Worm (Caenorhabditis elegans) whole organism, L1 larva: ENCODE measurements around the gene C10C6.3.

Experiments used
- C16A3.4 ChIP-seq: fragments of 150-350 bp; optimal IDR thresholded peaks from 2 replicates; lab custom pipeline; 2014; ENCODE audit warnings: missing biosample characterization, missing genetic modification characterization
- Y116A8C.19 ChIP-seq: sonication (generic microtip); optimal IDR thresholded peaks from 2 replicates; lab custom pipeline; 2016; ENCODE audit warnings: missing compliant biosample characterization, missing genetic modification characterization, borderline replicate concordance
- alr-1 ChIP-seq: fragments of 200-800 bp; sonication (Bioruptor generic); optimal IDR thresholded peaks from 2 replicates; lab custom pipeline; 2018; ENCODE audit warnings: borderline replicate concordance, mild to moderate bottlenecking, missing genetic modification characterization, missing compliant biosample characterization
- blmp-1 ChIP-seq: fragments of 150-350 bp; optimal IDR thresholded peaks from 2 replicates; lab custom pipeline; 2014; ENCODE audit warnings: missing biosample characterization, missing genetic modification characterization
- ceh-8 ChIP-seq: fragments of 200-800 bp; sonication (Bioruptor generic); optimal IDR thresholded peaks from 2 replicates; lab custom pipeline; 2018; ENCODE audit warnings: mild to moderate bottlenecking, missing genetic modification characterization, moderate library complexity, missing compliant biosample characterization
- dpl-1 ChIP-seq, 3 experiments: fragments of 150-350 bp in 2 of 3; sonication (generic microtip) in 1 of 3; optimal IDR thresholded peaks; 2 replicates each; lab custom pipeline; 2014 to 2017; ENCODE audit warnings: missing biosample characterization in 3 of 3, missing genetic modification characterization in 3 of 3, missing genetic modification reagents in 3 of 3
- dsc-1 ChIP-seq: sonication (generic microtip); optimal IDR thresholded peaks from 2 replicates; lab custom pipeline; 2016; ENCODE audit warnings: mild to moderate bottlenecking, missing genetic modification characterization, missing compliant biosample characterization
- efl-1 ChIP-seq, 4 experiments: fragments of 150-350 bp; optimal IDR thresholded peaks in 3 of 4; peaks in 1 of 4; 1 replicate in 1 of 4; 2 replicates in 3 of 4; lab custom pipeline; 2014; ENCODE audit warnings: missing biosample characterization in 2 of 4, missing genetic modification characterization in 2 of 4, missing genetic modification reagents in 2 of 4
- efl-3 ChIP-seq: fragments of 200-800 bp; sonication (Bioruptor generic); optimal IDR thresholded peaks from 2 replicates; lab custom pipeline; 2018; ENCODE audit warnings: mild to moderate bottlenecking, missing genetic modification characterization, missing compliant biosample characterization
- egl-13 ChIP-seq: sonication (generic microtip); optimal IDR thresholded peaks from 2 replicates; lab custom pipeline; 2016; ENCODE audit warnings: missing genotype, missing genetic modification reagents, missing genetic modification characterization, missing compliant biosample characterization
- egl-27 ChIP-seq, 2 experiments: fragments of 150-350 bp in 1 of 2; sonication (generic microtip); optimal IDR thresholded peaks; 3 replicates each; lab custom pipeline; 2017 to 2018; ENCODE audit warnings: missing biosample characterization in 2 of 2, missing genetic modification characterization in 2 of 2, missing genetic modification reagents in 2 of 2
- elt-2 ChIP-seq: sonication (generic microtip); optimal IDR thresholded peaks from 2 replicates; lab custom pipeline; 2016; ENCODE audit warnings: missing genetic modification characterization, mild to moderate bottlenecking, inconsistent platforms, missing compliant biosample characterization, missing genetic modification reagents
- elt-3 ChIP-seq, 6 experiments: fragments of 150-350 bp in 1 of 6; sonication (generic microtip); optimal IDR thresholded peaks; 2 replicates each; lab custom pipeline; 2017 to 2018; ENCODE audit warnings: missing biosample characterization in 6 of 6, missing genetic modification characterization in 6 of 6, inconsistent platforms in 1 of 6
- fos-1 ChIP-seq: fragments of 150-350 bp; optimal IDR thresholded peaks from 2 replicates; lab custom pipeline; 2014; ENCODE audit warnings: missing biosample characterization, missing genetic modification characterization
- grh-1 ChIP-seq: fragments of 200-800 bp; sonication (Bioruptor generic); IDR thresholded peaks from 2 replicates; pipeline ENCODE4 v1.3.6; 2022; ENCODE audit warnings: missing genetic modification reagents, missing genetic modification characterization, missing compliant biosample characterization
- isw-1 ChIP-seq: fragments of 200-800 bp; sonication (Bioruptor generic); IDR thresholded peaks from 2 replicates; pipeline ENCODE4 v1.3.6; 2022; ENCODE audit warnings: missing genetic modification characterization, missing compliant biosample characterization
- jun-1 ChIP-seq: fragments of 150-350 bp; optimal IDR thresholded peaks from 2 replicates; lab custom pipeline; 2014; ENCODE audit warnings: missing biosample characterization, missing genetic modification reagents, missing genetic modification characterization
- lin-13 ChIP-seq: fragments of 150-350 bp; optimal IDR thresholded peaks from 2 replicates; lab custom pipeline; 2014; ENCODE audit warnings: missing biosample characterization, missing genetic modification reagents, missing genetic modification characterization
- lin-14 ChIP-seq: fragments of 200-800 bp; sonication (Bioruptor generic); optimal IDR thresholded peaks from 2 replicates; lab custom pipeline; 2018; ENCODE audit warnings: mild to moderate bottlenecking, missing genetic modification characterization, moderate library complexity, missing compliant biosample characterization
- lin-35 ChIP-seq, 2 experiments: fragments of 150-350 bp; optimal IDR thresholded peaks; 2 replicates each; lab custom pipeline; 2014; ENCODE audit warnings: missing biosample characterization in 2 of 2, missing genetic modification characterization in 2 of 2, missing genetic modification reagents in 2 of 2
- lin-39 ChIP-seq: fragments of 150-350 bp; optimal IDR thresholded peaks from 2 replicates; lab custom pipeline; 2014; ENCODE audit warnings: missing biosample characterization, missing genetic modification reagents, missing genetic modification characterization
- lir-3 ChIP-seq: sonication (generic microtip); optimal IDR thresholded peaks from 2 replicates; lab custom pipeline; 2016; ENCODE audit warnings: mild to moderate bottlenecking, missing genetic modification characterization, moderate library complexity, missing compliant biosample characterization; ENCODE audit not compliant: poor library complexity
- lsy-2 ChIP-seq, 2 experiments: fragments of 150-350 bp; optimal IDR thresholded peaks; 2 replicates each; lab custom pipeline; 2014; ENCODE audit warnings: missing biosample characterization in 2 of 2, missing genetic modification characterization in 2 of 2
- mdl-1 ChIP-seq, 2 experiments: fragments of 150-350 bp; optimal IDR thresholded peaks; 2 replicates each; lab custom pipeline; 2014 to 2017; ENCODE audit warnings: missing biosample characterization in 2 of 2, missing genetic modification characterization in 2 of 2, inconsistent platforms in 1 of 2
- mep-1 ChIP-seq: fragments of 150-350 bp; optimal IDR thresholded peaks from 2 replicates; lab custom pipeline; 2014; ENCODE audit warnings: missing biosample characterization, missing genetic modification characterization
- nhr-11 ChIP-seq: fragments of 150-350 bp; optimal IDR thresholded peaks from 2 replicates; lab custom pipeline; 2014; ENCODE audit warnings: missing biosample characterization, missing genetic modification characterization
- nhr-19 ChIP-seq: fragments of 200-800 bp; sonication (Bioruptor generic); conservative IDR thresholded peaks from 2 replicates; pipeline ENCODE4 v1.3.6; 2022; ENCODE audit warnings: missing genetic modification characterization, missing compliant biosample characterization
- nhr-20 ChIP-seq: sonication (generic microtip); optimal IDR thresholded peaks from 2 replicates; lab custom pipeline; 2016; ENCODE audit warnings: mild to moderate bottlenecking, missing genetic modification characterization, missing compliant biosample characterization
- nhr-237 ChIP-seq: fragments of 150-350 bp; optimal IDR thresholded peaks from 2 replicates; lab custom pipeline; 2014; ENCODE audit warnings: missing biosample characterization, missing genetic modification characterization
- nhr-47 ChIP-seq: sonication (generic microtip); optimal IDR thresholded peaks from 2 replicates; lab custom pipeline; 2016; ENCODE audit warnings: mild to moderate bottlenecking, missing genetic modification characterization, moderate library complexity, missing compliant biosample characterization
- nhr-71 ChIP-seq: sonication (generic microtip); optimal IDR thresholded peaks from 2 replicates; lab custom pipeline; 2016; ENCODE audit warnings: mild to moderate bottlenecking, missing genetic modification characterization, moderate library complexity, missing compliant biosample characterization
- nhr-77 ChIP-seq: fragments of 150-350 bp; optimal IDR thresholded peaks from 2 replicates; lab custom pipeline; 2014; ENCODE audit warnings: missing biosample characterization, missing genetic modification characterization
- nhr-84 ChIP-seq: sonication (generic microtip); optimal IDR thresholded peaks from 2 replicates; lab custom pipeline; 2017; ENCODE audit warnings: missing biosample characterization, missing genetic modification characterization
- nhr-85 ChIP-seq: sonication (generic microtip); peaks from one replicate; lab custom pipeline; 2016; ENCODE audit warnings: missing genetic modification characterization, inconsistent platforms, missing compliant biosample characterization
- nhr-90 ChIP-seq: sonication (generic microtip); optimal IDR thresholded peaks from 2 replicates; lab custom pipeline; 2016; ENCODE audit warnings: mild to moderate bottlenecking, missing genetic modification characterization, missing compliant biosample characterization; ENCODE audit not compliant: poor library complexity
- pag-3 ChIP-seq: sonication (generic microtip); optimal IDR thresholded peaks from 2 replicates; lab custom pipeline; 2017; ENCODE audit warnings: missing genetic modification characterization, mild to moderate bottlenecking, missing compliant biosample characterization, antibody characterized with exemption, borderline replicate concordance; ENCODE audit not compliant: insufficient read depth
- pax-3 ChIP-seq: fragments of 200-800 bp; sonication (Bioruptor generic); optimal IDR thresholded peaks from 2 replicates; lab custom pipeline; 2018; ENCODE audit warnings: mild to moderate bottlenecking, missing genetic modification characterization, moderate library complexity, missing compliant biosample characterization
- pqm-1 ChIP-seq: sonication (generic microtip); optimal IDR thresholded peaks from 3 replicates; lab custom pipeline; 2017; ENCODE audit warnings: missing biosample characterization, missing genetic modification characterization
- rnt-1 ChIP-seq: sonication (generic microtip); optimal IDR thresholded peaks from 2 replicates; lab custom pipeline; 2016; ENCODE audit warnings: mild to moderate bottlenecking, missing genetic modification characterization, moderate library complexity, missing compliant biosample characterization
- skn-1 ChIP-seq: fragments of 150-350 bp; optimal IDR thresholded peaks from 2 replicates; lab custom pipeline; 2014; ENCODE audit warnings: missing biosample characterization, missing genetic modification characterization
- snpc-4 ChIP-seq: fragments of 150-350 bp; optimal IDR thresholded peaks from 2 replicates; lab custom pipeline; 2014; ENCODE audit warnings: missing biosample characterization, missing genetic modification characterization
- snu-23 ChIP-seq: sonication (generic microtip); optimal IDR thresholded peaks from 2 replicates; lab custom pipeline; 2016; ENCODE audit warnings: missing genetic modification characterization, missing compliant biosample characterization
- swsn-7 ChIP-seq: sonication (generic microtip); optimal IDR thresholded peaks from 2 replicates; lab custom pipeline; 2016; ENCODE audit warnings: missing genetic modification characterization, missing compliant biosample characterization
- tbx-2 ChIP-seq: sonication (generic microtip); optimal IDR thresholded peaks from 2 replicates; lab custom pipeline; 2016; ENCODE audit warnings: missing genetic modification characterization, missing compliant biosample characterization
- tlp-1 ChIP-seq: fragments of 150-350 bp; optimal IDR thresholded peaks from 2 replicates; lab custom pipeline; 2014; ENCODE audit warnings: missing biosample characterization, missing genetic modification characterization
- unc-62 ChIP-seq: fragments of 150-350 bp; optimal IDR thresholded peaks from 2 replicates; lab custom pipeline; 2014; ENCODE audit warnings: missing biosample characterization, missing genetic modification reagents, missing genetic modification characterization
- xbp-1 ChIP-seq: sonication (generic microtip); optimal IDR thresholded peaks from 2 replicates; lab custom pipeline; 2016; ENCODE audit warnings: missing genetic modification characterization, missing compliant biosample characterization
- ztf-4 ChIP-seq: fragments of 150-350 bp; optimal IDR thresholded peaks from 2 replicates; lab custom pipeline; 2014; ENCODE audit warnings: missing biosample characterization, missing genetic modification characterization

C10C6.3 gene

ce11 chrIV:11489610-11490339 lies 24.8 kb upstream of the C10C6.3 start:
- peak; percentile 17 for TF ChIP-seq lir-3
- peak; percentile 51; the same call in 1 of the 2 replicates for TF ChIP-seq grh-1 (GFP tag; lab: Robert Waterston, UW)
- peak; percentile 80 for TF ChIP-seq nhr-20 (tag; lab: Kevin White, UChicago)
- TF ChIP-seq egl-27 (tag; optimal IDR thresholded peaks at IDR 0.05; lab: Kevin White, UChicago): no peak
- peak; percentile 36 for TF ChIP-seq lin-13
- TF ChIP-seq efl-1 (optimal IDR thresholded peaks at IDR 0.05; lab: Kevin White, UChicago): peak; percentile 28 to 33
- peak in 1 of 2 experiments; percentile 87 for TF ChIP-seq efl-1 (GFP tag; optimal IDR thresholded peaks at IDR 0.05 in 1 of 2; lab: Kevin White, UChicago)
- TF ChIP-seq swsn-7 (tag; lab: Kevin White, UChicago): peak; percentile 37
- peak; percentile 74 for TF ChIP-seq ztf-4
- TF ChIP-seq lin-39: no peak
- TF ChIP-seq nhr-19: peak; percentile 56
- no peak for TF ChIP-seq alr-1
- TF ChIP-seq mep-1 (tag; lab: Kevin White, UChicago): peak; percentile 73
- peak in 2 of 3 experiments; percentile 15 to 18 for TF ChIP-seq dpl-1 (GFP tag; optimal IDR thresholded peaks at IDR 0.05; lab: Kevin White, UChicago)
- TF ChIP-seq snu-23: peak; percentile 84
- peak; percentile 17 to 65 for TF ChIP-seq lin-35 (GFP tag; optimal IDR thresholded peaks at IDR 0.05; lab: Kevin White, UChicago)
- TF ChIP-seq rnt-1 (tag; lab: Kevin White, UChicago): peak; percentile 47
- no peak for TF ChIP-seq pax-3 (tag; lab: Kevin White, UChicago)
- no peak for TF ChIP-seq nhr-237 (tag; lab: Kevin White, UChicago)
- no peak for TF ChIP-seq egl-13
- TF ChIP-seq jun-1: peak; percentile 25
- peak; percentile 53 for TF ChIP-seq nhr-90
- TF ChIP-seq nhr-85 (tag; lab: Kevin White, UChicago): peak; percentile 98
- TF ChIP-seq nhr-77 (tag; lab: Kevin White, UChicago): no peak
- peak in 5 of 6 experiments; percentile 1 to 84 (median 64) for TF ChIP-seq elt-3 (tag; optimal IDR thresholded peaks at IDR 0.05; lab: Kevin White, UChicago)
- peak; percentile 53 for TF ChIP-seq nhr-47 (tag; lab: Kevin White, UChicago)
- no peak for TF ChIP-seq nhr-84 (tag; lab: Kevin White, UChicago)
- TF ChIP-seq ceh-8 (GFP tag; lab: Kevin White, UChicago): no peak
- no peak for TF ChIP-seq nhr-11 (tag; lab: Kevin White, UChicago)
- TF ChIP-seq isw-1 (GFP tag; lab: Robert Waterston, UW): no peak
- TF ChIP-seq lin-14 (GFP tag; lab: Kevin White, UChicago): peak; percentile 90
- no peak for TF ChIP-seq mdl-1 (tag; optimal IDR thresholded peaks at IDR 0.05; lab: Kevin White, UChicago)
- TF ChIP-seq fos-1 (tag; lab: Kevin White, UChicago): no peak
- peak; percentile 55 for TF ChIP-seq blmp-1 (tag; lab: Kevin White, UChicago)
- no peak for TF ChIP-seq tlp-1 (tag; lab: Kevin White, UChicago)
- peak; percentile 69 for TF ChIP-seq C16A3.4 (tag; lab: Kevin White, UChicago)
- TF ChIP-seq pag-3 (tag; lab: Kevin White, UChicago): peak; percentile 4
- no peak for TF ChIP-seq elt-2 (tag; lab: Kevin White, UChicago)
- TF ChIP-seq tbx-2 (tag; lab: Kevin White, UChicago): peak; percentile 52
- TF ChIP-seq unc-62 (GFP tag; lab: Kevin White, UChicago): no peak
- TF ChIP-seq snpc-4 (tag; lab: Kevin White, UChicago): peak; percentile 3
- peak; percentile 3 for TF ChIP-seq efl-3 (GFP tag; lab: Kevin White, UChicago)
- TF ChIP-seq nhr-71 (tag; lab: Kevin White, UChicago): peak; percentile 83
- TF ChIP-seq lsy-2 (tag; optimal IDR thresholded peaks at IDR 0.05; lab: Kevin White, UChicago): peak; percentile 26 to 69
- peak; percentile 22 for TF ChIP-seq dsc-1 (tag; lab: Kevin White, UChicago)
- TF ChIP-seq pqm-1 (tag; lab: Kevin White, UChicago): no peak
- peak; percentile 6 for TF ChIP-seq skn-1 (tag; lab: Kevin White, UChicago)
- peak; percentile 13 for TF ChIP-seq xbp-1 (tag; lab: Kevin White, UChicago)
- no peak for TF ChIP-seq Y116A8C.19 (tag; lab: Kevin White, UChicago)
- TF ChIP-seq, all 84 proteins: peak for 30
